Worm (Caenorhabditis elegans): Measurements from ENCODE around the gene evl-20.

ce11 chrII:8435005-8435404, 9.1 kb upstream of the evl-20 start, which contains the start of gene acp-4:
- TF ChIP-seq ztf-29 (GFP tag; IDR thresholded peaks at IDR 0.05) = no peak
- no peak for TF ChIP-seq ztf-23 (GFP tag; IDR thresholded peaks at IDR 0.05)
- no peak for TF ChIP-seq T22C8.4 (GFP tag; IDR thresholded peaks at IDR 0.05)
- no peak for TF ChIP-seq med-1 (GFP tag; optimal IDR thresholded peaks at IDR 0.05; ENCODE audit: insufficient read depth)
- no peak for TF ChIP-seq flt-1 (GFP tag; IDR thresholded peaks at IDR 0.05)
- no peak for TF ChIP-seq klf-2 (GFP tag; conservative IDR thresholded peaks at IDR 0.05)
- no peak for TF ChIP-seq cog-1 (tag; optimal IDR thresholded peaks at IDR 0.05)
- no peak for TF ChIP-seq ref-1 (GFP tag; conservative IDR thresholded peaks at IDR 0.05)

Data from whole organism, midembryonic.